Worm (Caenorhabditis elegans) whole organism, mixed stage, embryonic: ENCODE data around the gene nlp-2.

Source experiments
- bed-3 ChIP-seq: fragments of 200-800 bp; sonication (Bioruptor generic); optimal IDR thresholded peaks from 3 replicates; lab custom pipeline; 2018; ENCODE audit warnings: mild to moderate bottlenecking, missing genetic modification characterization, moderate library complexity, missing compliant biosample characterization
- cnd-1 ChIP-seq: fragments of 200-800 bp; sonication (Bioruptor generic); optimal IDR thresholded peaks from 2 replicates; lab custom pipeline; 2018; ENCODE audit warnings: mild to moderate bottlenecking, missing genetic modification characterization, missing compliant biosample characterization
- elt-3 ChIP-seq: fragments of 150-350 bp; optimal IDR thresholded peaks from 2 replicates; lab custom pipeline; 2014; ENCODE audit warnings: missing biosample characterization, missing genetic modification characterization
- lin-13 ChIP-seq: fragments of 150-350 bp; optimal IDR thresholded peaks from 2 replicates; lab custom pipeline; 2014; ENCODE audit warnings: missing biosample characterization, missing genetic modification characterization
- tbx-8 ChIP-seq: fragments of 200-800 bp; sonication (Bioruptor generic); optimal IDR thresholded peaks from 2 replicates; lab custom pipeline; 2018; ENCODE audit warnings: mild to moderate bottlenecking, missing genetic modification characterization, moderate library complexity, missing compliant biosample characterization
- unc-62 ChIP-seq: fragments of 150-350 bp; optimal IDR thresholded peaks from 2 replicates; lab custom pipeline; 2014; ENCODE audit warnings: missing biosample characterization, missing genetic modification reagents, missing genetic modification characterization

- TF ChIP-seq unc-62 (GFP tag; lab: Kevin White, UChicago) (no peak), bed-3 (no peak), tbx-8 (GFP tag; lab: Kevin White, UChicago) (no peak), cnd-1 (tag; lab: Kevin White, UChicago) (no peak), lin-13 (tag; lab: Kevin White, UChicago) (no peak), elt-3 (tag; lab: Kevin White, UChicago) (no peak)
These were observed 462 bp downstream of the nlp-2 start for ce11 chrX:2344104-2344503.
